Worm (Caenorhabditis elegans) whole organism, late embryonic: ENCODE results near the gene Y73B6BL.289.

Source experiments
- F13H6.1 ChIP-seq: sonication (generic microtip); optimal IDR thresholded peaks from 2 replicates; lab custom pipeline; 2016; ENCODE audit warnings: missing genetic modification characterization, missing compliant biosample characterization
- T23F11.4 ChIP-seq: fragments of 200-800 bp; sonication (Bioruptor generic); optimal IDR thresholded peaks from 2 replicates; lab custom pipeline; 2018; ENCODE audit warnings: mild to moderate bottlenecking, missing genetic modification characterization, missing compliant biosample characterization
- ahr-1 ChIP-seq: sonication (generic microtip); optimal IDR thresholded peaks from 2 replicates; lab custom pipeline; 2016; ENCODE audit warnings: missing genetic modification characterization, missing compliant biosample characterization
- ceh-14 ChIP-seq: sonication (generic microtip); optimal IDR thresholded peaks from 2 replicates; lab custom pipeline; 2016; ENCODE audit warnings: missing genotype, missing genetic modification characterization, missing compliant biosample characterization
- ceh-19 ChIP-seq: fragments of 200-800 bp; sonication (Bioruptor generic); optimal IDR thresholded peaks from 2 replicates; lab custom pipeline; 2018; ENCODE audit warnings: mild to moderate bottlenecking, missing genetic modification characterization, missing compliant biosample characterization
- ceh-24 ChIP-seq: sonication (generic microtip); optimal IDR thresholded peaks from 2 replicates; lab custom pipeline; 2016; ENCODE audit warnings: mild to moderate bottlenecking, missing genetic modification characterization, missing compliant biosample characterization
- ceh-30 ChIP-seq: fragments of 150-350 bp; optimal IDR thresholded peaks from 2 replicates; lab custom pipeline; 2014; ENCODE audit warnings: missing biosample characterization, missing genetic modification characterization
- ceh-31 ChIP-seq: sonication (generic microtip); optimal IDR thresholded peaks from 2 replicates; lab custom pipeline; 2016; ENCODE audit warnings: missing genetic modification characterization, missing compliant biosample characterization
- che-1 ChIP-seq: sonication (generic microtip); optimal IDR thresholded peaks from 2 replicates; lab custom pipeline; 2016; ENCODE audit warnings: mild to moderate bottlenecking, missing genetic modification characterization, missing compliant biosample characterization
- dmd-4 ChIP-seq: sonication (generic microtip); optimal IDR thresholded peaks from 2 replicates; lab custom pipeline; 2016; ENCODE audit warnings: borderline replicate concordance, missing genetic modification characterization, missing compliant biosample characterization
- elt-4 ChIP-seq: sonication (generic microtip); optimal IDR thresholded peaks from 2 replicates; lab custom pipeline; 2016; ENCODE audit warnings: missing genetic modification characterization, missing compliant biosample characterization
- ets-4 ChIP-seq: sonication (generic microtip); optimal IDR thresholded peaks from 2 replicates; lab custom pipeline; 2016; ENCODE audit warnings: missing genetic modification characterization, missing compliant biosample characterization
- eyg-1 ChIP-seq: sonication (generic microtip); optimal IDR thresholded peaks from 2 replicates; lab custom pipeline; 2016; ENCODE audit warnings: missing genotype, missing genetic modification characterization, missing compliant biosample characterization
- fax-1 ChIP-seq: sonication (generic microtip); optimal IDR thresholded peaks from 2 replicates; lab custom pipeline; 2016; ENCODE audit warnings: missing genotype, missing genetic modification characterization, missing compliant biosample characterization
- fkh-10 ChIP-seq: fragments of 150-350 bp; optimal IDR thresholded peaks from 2 replicates; lab custom pipeline; 2014; ENCODE audit warnings: missing biosample characterization, missing genetic modification reagents, missing genetic modification characterization
- fkh-6 ChIP-seq: sonication (generic microtip); optimal IDR thresholded peaks from 2 replicates; lab custom pipeline; 2016; ENCODE audit warnings: missing genetic modification characterization, missing compliant biosample characterization
- hlh-13 ChIP-seq: fragments of 200-800 bp; sonication (Bioruptor generic); optimal IDR thresholded peaks from 2 replicates; lab custom pipeline; 2018; ENCODE audit warnings: mild to moderate bottlenecking, missing genetic modification characterization, missing compliant biosample characterization
- hlh-15 ChIP-seq: sonication (generic microtip); optimal IDR thresholded peaks from 2 replicates; lab custom pipeline; 2016; ENCODE audit warnings: missing genetic modification characterization, missing compliant biosample characterization
- hlh-30 ChIP-seq: sonication (generic microtip); optimal IDR thresholded peaks from 2 replicates; lab custom pipeline; 2017; ENCODE audit warnings: antibody characterized with exemption, missing genetic modification characterization, missing compliant biosample characterization; ENCODE audit not compliant: insufficient read depth
- lim-6 ChIP-seq: sonication (generic microtip); optimal IDR thresholded peaks from 2 replicates; lab custom pipeline; 2016; ENCODE audit warnings: missing genetic modification characterization, missing compliant biosample characterization
- lin-11 ChIP-seq: fragments of 200-800 bp; sonication (Bioruptor generic); optimal IDR thresholded peaks from 2 replicates; lab custom pipeline; 2018; ENCODE audit warnings: mild to moderate bottlenecking, missing genetic modification characterization, missing compliant biosample characterization
- madf-2 ChIP-seq: sonication (generic microtip); optimal IDR thresholded peaks from 2 replicates; lab custom pipeline; 2017; ENCODE audit warnings: missing genetic modification characterization, missing compliant biosample characterization
- nhr-11 ChIP-seq: fragments of 150-350 bp; optimal IDR thresholded peaks from 2 replicates; lab custom pipeline; 2014; ENCODE audit warnings: missing biosample characterization, missing genetic modification characterization
- nhr-232 ChIP-seq: sonication (generic microtip); optimal IDR thresholded peaks from 2 replicates; lab custom pipeline; 2016; ENCODE audit warnings: missing genetic modification characterization, missing compliant biosample characterization
- npax-4 ChIP-seq: sonication (generic microtip); optimal IDR thresholded peaks from 2 replicates; lab custom pipeline; 2016; ENCODE audit warnings: missing genetic modification characterization, missing compliant biosample characterization
- odd-2 ChIP-seq: sonication (generic microtip); optimal IDR thresholded peaks from 2 replicates; lab custom pipeline; 2017; ENCODE audit warnings: antibody characterized with exemption, mild to moderate bottlenecking, missing genetic modification characterization, missing compliant biosample characterization
- pax-1 ChIP-seq: fragments of 150-350 bp; optimal IDR thresholded peaks from 2 replicates; lab custom pipeline; 2014; ENCODE audit warnings: missing biosample characterization, missing genetic modification characterization
- pha-2 ChIP-seq: sonication (generic microtip); optimal IDR thresholded peaks from 2 replicates; lab custom pipeline; 2017; ENCODE audit warnings: mild to moderate bottlenecking, missing genetic modification characterization, missing compliant biosample characterization
- pqm-1 ChIP-seq: sonication (generic microtip); optimal IDR thresholded peaks from 2 replicates; lab custom pipeline; 2016; ENCODE audit warnings: missing genetic modification characterization, missing compliant biosample characterization
- sox-2 ChIP-seq: fragments of 200-800 bp; sonication (Bioruptor generic); IDR thresholded peaks from 2 replicates; pipeline ENCODE4 v1.3.6; 2022; ENCODE audit warnings: missing genetic modification reagents, missing genetic modification characterization, missing compliant biosample characterization
- sox-4 ChIP-seq: sonication (generic microtip); optimal IDR thresholded peaks from 2 replicates; lab custom pipeline; 2017; ENCODE audit warnings: mild to moderate bottlenecking, missing genetic modification characterization, inconsistent platforms, missing compliant biosample characterization
- syd-9 ChIP-seq: sonication (generic microtip); optimal IDR thresholded peaks from 2 replicates; lab custom pipeline; 2016; ENCODE audit warnings: mild to moderate bottlenecking, missing genetic modification characterization, moderate library complexity, missing compliant biosample characterization
- tbx-7 ChIP-seq: sonication (generic microtip); optimal IDR thresholded peaks from 2 replicates; lab custom pipeline; 2016; ENCODE audit warnings: missing genotype, missing genetic modification characterization, missing compliant biosample characterization
- ttx-3 ChIP-seq: sonication (generic microtip); optimal IDR thresholded peaks from 2 replicates; lab custom pipeline; 2016; ENCODE audit warnings: missing genetic modification reagents, missing genetic modification characterization, missing compliant biosample characterization
- unc-3 ChIP-seq, 2 experiments: fragments of 200-800 bp in 1 of 2; sonication (Bioruptor generic) in 1 of 2; sonication (generic microtip) in 1 of 2; conservative IDR thresholded peaks in 1 of 2; optimal IDR thresholded peaks in 1 of 2; 2 replicates each; pipeline versions ENCODE4 v1.3.6 to Lab custom; 2016 to 2022; ENCODE audit warnings: missing compliant biosample characterization in 2 of 2, missing genetic modification characterization in 2 of 2, missing genetic modification reagents in 1 of 2
- unc-42 ChIP-seq: sonication (generic microtip); optimal IDR thresholded peaks from 2 replicates; lab custom pipeline; 2016; ENCODE audit warnings: missing genotype, missing genetic modification characterization, missing compliant biosample characterization
- unc-86 ChIP-seq: sonication (generic microtip); optimal IDR thresholded peaks from 2 replicates; lab custom pipeline; 2016; ENCODE audit warnings: missing genetic modification characterization, missing compliant biosample characterization

Gene Y73B6BL.289

ce11 chrIV:6369489-6369888 is 22.2 kb downstream of the Y73B6BL.289 start (continued):
- TF ChIP-seq ttx-3 (tag; lab: Kevin White, UChicago), result no peak
- no peak for TF ChIP-seq tbx-7 (tag; lab: Kevin White, UChicago)
- TF ChIP-seq eyg-1 (tag; lab: Kevin White, UChicago), result no peak
- TF ChIP-seq ceh-31 (tag; lab: Kevin White, UChicago), result peak; percentile 56
- TF ChIP-seq nhr-11 (tag; lab: Kevin White, UChicago), result no peak
- TF ChIP-seq ceh-30 (tag; lab: Kevin White, UChicago), result no peak

ce11 chrIV:6372267-6372666 is 25.0 kb downstream of the Y73B6BL.289 start:
- TF ChIP-seq hlh-30 (tag; lab: Kevin White, UChicago) (no peak), nhr-232 (tag; lab: Kevin White, UChicago) (no peak), eyg-1 (tag; lab: Kevin White, UChicago) (no peak), pqm-1 (no peak), unc-86 (tag; lab: Kevin White, UChicago) (no peak), ceh-19 (GFP tag; lab: Kevin White, UChicago) (no peak), ceh-14 (tag; lab: Kevin White, UChicago) (no peak), fax-1 (tag; lab: Kevin White, UChicago) (no peak), syd-9 (no peak)

- no peak for TF ChIP-seq pax-1
- no peak for TF ChIP-seq lin-11 (tag; lab: Kevin White, UChicago)
- TF ChIP-seq fkh-6 (tag; lab: Kevin White, UChicago), result no peak
- no peak for TF ChIP-seq unc-3 (GFP tag; conservative IDR thresholded peaks at IDR 0.05; lab: Robert Waterston, UW)
- TF ChIP-seq unc-3 (tag; optimal IDR thresholded peaks at IDR 0.05; lab: Kevin White, UChicago), result no peak
- TF ChIP-seq che-1 (tag; lab: Kevin White, UChicago), result no peak
- no peak for TF ChIP-seq ets-4 (tag; lab: Kevin White, UChicago)
- TF ChIP-seq odd-2, result no peak
- no peak for TF ChIP-seq ceh-24
- TF ChIP-seq ceh-19 (GFP tag; lab: Kevin White, UChicago), result no peak
- TF ChIP-seq npax-4 (tag; lab: Kevin White, UChicago), result no peak
- no peak for TF ChIP-seq hlh-30 (tag; lab: Kevin White, UChicago)
- no peak for TF ChIP-seq madf-2 (tag; lab: Kevin White, UChicago)
- no peak for TF ChIP-seq sox-4 (tag; lab: Kevin White, UChicago)
- no peak for TF ChIP-seq lim-6 (tag; lab: Kevin White, UChicago)
- TF ChIP-seq pha-2 (tag; lab: Kevin White, UChicago), result no peak
These were observed 25.7 kb downstream of the Y73B6BL.289 start, which contains the start of gene smg-3 for ce11 chrIV:6372993-6373392. Gene smg-3, minus strand, starts transcription at chrIV:6373093.

ce11 chrIV:6373721-6374120 is 26.4 kb downstream of the Y73B6BL.289 start:
- no peak for TF ChIP-seq dmd-4 (tag; lab: Kevin White, UChicago)
- TF ChIP-seq F13H6.1 (tag; lab: Kevin White, UChicago), result no peak
- TF ChIP-seq fax-1 (tag; lab: Kevin White, UChicago), result no peak
- no peak for TF ChIP-seq sox-2 (GFP tag; lab: Robert Waterston, UW)
- no peak for TF ChIP-seq hlh-13 (GFP tag; lab: Kevin White, UChicago)
- TF ChIP-seq elt-4, result no peak
- no peak for TF ChIP-seq unc-42
- TF ChIP-seq hlh-15 (tag; lab: Kevin White, UChicago), result no peak
- no peak for TF ChIP-seq ceh-24
- TF ChIP-seq T23F11.4 (GFP tag; lab: Kevin White, UChicago), result no peak
- no peak for TF ChIP-seq fkh-10 (GFP tag; lab: Kevin White, UChicago)
- TF ChIP-seq ahr-1 (tag; lab: Kevin White, UChicago), result no peak
- TF ChIP-seq ceh-31 (tag; lab: Kevin White, UChicago), result no peak
